Worm (Caenorhabditis elegans): ENCODE measurements around the gene mcm-2.

Gene mcm-2

ce11 chrII:12041116-12041515, 34.7 kb upstream of the mcm-2 start:
- TF ChIP-seq nhr-12 (tag; optimal IDR thresholded peaks at IDR 0.05) (no peak), skn-1 (tag; optimal IDR thresholded peaks at IDR 0.05) (no peak), nhr-23 (tag; optimal IDR thresholded peaks at IDR 0.05) (no peak), mdl-1 (tag; optimal IDR thresholded peaks at IDR 0.05) (no peak), nhr-6 (tag; optimal IDR thresholded peaks at IDR 0.05) (no peak), zag-1 (tag; optimal IDR thresholded peaks at IDR 0.05) (no peak)

ce11 chrII:12040167-12040566, 33.7 kb upstream of the mcm-2 start:
- peak; percentile 6 for TF ChIP-seq zag-1 (tag; optimal IDR thresholded peaks at IDR 0.05)
- no peak for TF ChIP-seq nhr-77 (tag; optimal IDR thresholded peaks at IDR 0.05)
- peak; percentile 58 for TF ChIP-seq sma-9 (GFP tag; optimal IDR thresholded peaks at IDR 0.05)
- TF ChIP-seq sma-9 (tag; optimal IDR thresholded peaks at IDR 0.05): no peak
- peak; percentile 37 for TF ChIP-seq gmeb-1 (tag; optimal IDR thresholded peaks at IDR 0.05)
- no peak for TF ChIP-seq ZK546.5 (tag; optimal IDR thresholded peaks at IDR 0.05)
- no peak for TF ChIP-seq elt-3 (tag; optimal IDR thresholded peaks at IDR 0.05)
- peak; percentile 61 for TF ChIP-seq unc-55 (GFP tag; optimal IDR thresholded peaks at IDR 0.05)
- TF ChIP-seq lin-13 (GFP tag; optimal IDR thresholded peaks at IDR 0.05): peak; percentile 52
- TF ChIP-seq nhr-25 (tag; optimal IDR thresholded peaks at IDR 0.05): no peak
- peak; percentile 28 for TF ChIP-seq sma-3 (GFP tag; optimal IDR thresholded peaks at IDR 0.05)
- TF ChIP-seq ama-1 (optimal IDR thresholded peaks at IDR 0.05): peak; percentile 88
- TF ChIP-seq C34F6.9 (tag; optimal IDR thresholded peaks at IDR 0.05): peak; percentile 78
- peak; percentile 52 for TF ChIP-seq F13H6.1 (tag; optimal IDR thresholded peaks at IDR 0.05)
- no peak for TF ChIP-seq mab-5 (tag; optimal IDR thresholded peaks at IDR 0.05)
- peak; percentile 73 for TF ChIP-seq crh-2 (tag; optimal IDR thresholded peaks at IDR 0.05)
- TF ChIP-seq peb-1 (tag; optimal IDR thresholded peaks at IDR 0.05): no peak
- peak; percentile 25 for TF ChIP-seq sem-4 (tag; optimal IDR thresholded peaks at IDR 0.05)
- TF ChIP-seq lsy-2 (tag; optimal IDR thresholded peaks at IDR 0.05): peak in 1 of 2 experiments; percentile 72
- no peak for TF ChIP-seq nhr-21 (tag; optimal IDR thresholded peaks at IDR 0.05)
- peak; percentile 87 for TF ChIP-seq nhr-129 (tag; optimal IDR thresholded peaks at IDR 0.05)
- TF ChIP-seq fos-1 (tag; optimal IDR thresholded peaks at IDR 0.05): peak; percentile 68
- TF ChIP-seq snpc-4 (tag; optimal IDR thresholded peaks at IDR 0.05): no peak
- TF ChIP-seq Y55F3AM.14 (GFP tag; optimal IDR thresholded peaks at IDR 0.05): no peak

DNA sequence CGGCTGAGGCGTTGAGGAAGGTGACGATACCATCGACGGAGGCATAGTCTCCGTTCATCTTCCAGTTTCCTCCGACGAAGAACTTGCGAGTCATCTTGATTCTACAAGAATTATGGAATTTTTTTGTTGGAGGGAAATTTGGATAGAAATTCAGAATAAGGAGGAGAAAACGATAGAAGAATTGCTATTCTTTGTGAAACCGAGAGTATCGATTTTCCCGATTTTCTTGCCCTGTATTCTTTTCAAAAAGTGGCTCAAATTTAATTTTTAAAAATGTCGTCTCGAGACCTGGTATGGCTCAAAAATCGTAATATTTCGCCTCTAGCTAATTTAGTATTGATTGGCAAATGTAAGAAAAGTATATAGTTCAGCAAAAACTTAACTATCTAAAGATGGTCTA, 32.6 kb upstream of the mcm-2 start, which contains the start of gene tpi-1:
tpi-1 (minus strand) TSS at position 101 of the 400 bp plus-strand sequence.
- TF ChIP-seq nhr-23 (tag; optimal IDR thresholded peaks at IDR 0.05) (no peak), nhr-11 (tag; optimal IDR thresholded peaks at IDR 0.05) (no peak), sem-4 (tag; optimal IDR thresholded peaks at IDR 0.05) (no peak), ztf-1 (GFP tag; conservative IDR thresholded peaks at IDR 0.05) (no peak), blmp-1 (tag; optimal IDR thresholded peaks at IDR 0.05; ENCODE audit: insufficient read depth) (no peak), mab-5 (tag; optimal IDR thresholded peaks at IDR 0.05) (no peak), aly-2 (tag; optimal IDR thresholded peaks at IDR 0.05) (no peak), dmd-4 (tag; optimal IDR thresholded peaks at IDR 0.05) (no peak), unc-39 (tag; optimal IDR thresholded peaks at IDR 0.05) (no peak), zag-1 (tag; optimal IDR thresholded peaks at IDR 0.05) (no peak), skn-1 (tag; optimal IDR thresholded peaks at IDR 0.05) (no peak), lsy-2 (tag; optimal IDR thresholded peaks at IDR 0.05) (no peak)

DNA sequence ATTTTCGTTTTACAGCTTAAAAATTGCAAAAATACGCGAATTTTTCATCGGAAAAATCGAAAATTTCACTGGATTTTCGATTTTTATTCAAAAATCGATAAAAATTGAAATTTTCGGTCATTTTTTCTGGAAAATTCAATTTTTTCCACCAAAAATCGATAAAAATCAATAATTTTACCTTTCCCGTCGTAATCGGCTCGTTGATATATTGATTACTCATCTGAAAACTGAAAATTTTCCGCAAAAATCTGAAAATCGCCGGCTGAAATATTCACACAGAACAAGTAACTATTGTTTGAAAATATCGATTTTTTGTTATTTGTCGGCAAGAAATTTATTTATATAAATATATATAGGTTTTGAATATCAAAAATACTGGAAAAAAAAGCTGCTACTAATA, 30.1 kb upstream of the mcm-2 start, which contains the start of gene cyn-16:
cyn-16 (minus strand) TSS at position 227 of the 400 bp plus-strand sequence.
- no peak for TF ChIP-seq lin-11 (tag; optimal IDR thresholded peaks at IDR 0.05)
- peak; percentile 13 for TF ChIP-seq ama-1 (optimal IDR thresholded peaks at IDR 0.05)

ce11 chrII:12036075-12036474, 29.6 kb upstream of the mcm-2 start:
- TF ChIP-seq Y55F3AM.14 (GFP tag; optimal IDR thresholded peaks at IDR 0.05) (no peak), nhr-6 (tag; optimal IDR thresholded peaks at IDR 0.05) (no peak), ztf-11 (tag; optimal IDR thresholded peaks at IDR 0.05) (no peak), mbf-1 (tag; optimal IDR thresholded peaks at IDR 0.05) (no peak), elt-1 (tag; optimal IDR thresholded peaks at IDR 0.05) (no peak), ztf-4 (tag; optimal IDR thresholded peaks at IDR 0.05) (no peak), skn-1 (tag; optimal IDR thresholded peaks at IDR 0.05) (no peak), ceh-82 (tag; optimal IDR thresholded peaks at IDR 0.05) (no peak), crh-2 (tag; optimal IDR thresholded peaks at IDR 0.05) (no peak), nhr-77 (tag; optimal IDR thresholded peaks at IDR 0.05) (no peak), ZK546.5 (tag; optimal IDR thresholded peaks at IDR 0.05) (no peak), R02D3.7 (tag; optimal IDR thresholded peaks at IDR 0.05) (no peak), nhr-11 (tag; optimal IDR thresholded peaks at IDR 0.05) (no peak), egl-27 (tag; optimal IDR thresholded peaks at IDR 0.05) (no peak), lsy-2 (tag; optimal IDR thresholded peaks at IDR 0.05) (no peak), sem-4 (tag; optimal IDR thresholded peaks at IDR 0.05) (no peak), alr-1 (tag; optimal IDR thresholded peaks at IDR 0.05) (no peak), zag-1 (tag; optimal IDR thresholded peaks at IDR 0.05) (no peak), ceh-16 (tag; optimal IDR thresholded peaks at IDR 0.05) (no peak), elt-3 (tag; optimal IDR thresholded peaks at IDR 0.05) (no peak)

Measured in whole organism, L2 larva.